Fruit fly (Drosophila melanogaster) whole organism, embryonic: ENCODE data around the gene OtopLc.

Experiments used
- Aef1 ChIP-seq: fragments of 200-800 bp; sonication (Bioruptor generic); IDR thresholded peaks from 3 replicates; pipeline ENCODE4 v1.3.6; 2022; ENCODE audit warnings: missing biosample characterization, missing genetic modification characterization
- BEAF-32 ChIP-seq: fragments of 200-800 bp; sonication (Bioruptor generic); optimal IDR thresholded peaks from 3 replicates; lab custom pipeline; 2017; ENCODE audit warnings: missing biosample characterization, missing genetic modification characterization, mild to moderate bottlenecking, moderate library complexity, missing genetic modification reagents
- CG10147 ChIP-seq: fragments of 200-800 bp; sonication (Bioruptor generic); optimal IDR thresholded peaks from 2 replicates; lab custom pipeline; 2019; ENCODE audit warnings: missing biosample characterization, mild to moderate bottlenecking, missing genetic modification characterization, moderate library complexity
- CG11247 ChIP-seq: fragments of 200-800 bp; sonication (Bioruptor generic); IDR thresholded peaks from 2 replicates; pipeline ENCODE4 v1.3.6; 2022; ENCODE audit warnings: missing biosample characterization, missing genetic modification characterization
- CG12299 ChIP-seq: fragments of 200-800 bp; sonication (Bioruptor generic); optimal IDR thresholded peaks from 2 replicates; lab custom pipeline; 2018; ENCODE audit warnings: missing biosample characterization, mild to moderate bottlenecking, missing genetic modification characterization
- CG1529 ChIP-seq: fragments of 200-800 bp; sonication (Bioruptor generic); optimal IDR thresholded peaks from 3 replicates; lab custom pipeline; 2018; ENCODE audit warnings: missing biosample characterization, missing genetic modification characterization
- CG17568 ChIP-seq: fragments of 200-800 bp; sonication (Bioruptor generic); optimal IDR thresholded peaks from 2 replicates; lab custom pipeline; 2018; ENCODE audit warnings: missing biosample characterization, mild to moderate bottlenecking, missing genetic modification characterization, moderate library complexity
- CG2116 ChIP-seq: fragments of 200-800 bp; sonication (Bioruptor generic); optimal IDR thresholded peaks from 3 replicates; lab custom pipeline; 2018; ENCODE audit warnings: missing biosample characterization, mild to moderate bottlenecking, missing genetic modification characterization
- CG2202 ChIP-seq: fragments of 200-800 bp; sonication (Bioruptor generic); optimal IDR thresholded peaks from 2 replicates; lab custom pipeline; 2018; ENCODE audit warnings: missing biosample characterization, mild to moderate bottlenecking, missing genetic modification characterization
- CG2712 ChIP-seq: fragments of 200-800 bp; optimal IDR thresholded peaks from 3 replicates; lab custom pipeline; 2019; ENCODE audit warnings: missing biosample characterization, mild to moderate bottlenecking, missing genetic modification characterization, moderate library complexity
- CG2889 ChIP-seq: fragments of 200-800 bp; sonication (Bioruptor generic); IDR thresholded peaks from 3 replicates; pipeline ENCODE4 v1.3.6; 2022; ENCODE audit warnings: missing biosample characterization, missing genetic modification characterization
- CG31224 ChIP-seq: fragments of 200-800 bp; sonication (Bioruptor generic); IDR thresholded peaks from 2 replicates; pipeline ENCODE4 v1.3.6; 2022; ENCODE audit warnings: missing biosample characterization, missing genetic modification characterization
- CG34422 ChIP-seq: fragments of 200-800 bp; sonication (Bioruptor generic); IDR thresholded peaks from 3 replicates; pipeline ENCODE4 v1.3.6; 2022; ENCODE audit warnings: missing biosample characterization, missing genetic modification characterization
- CG4328 ChIP-seq: fragments of 200-800 bp; sonication (Bioruptor generic); optimal IDR thresholded peaks from 3 replicates; lab custom pipeline; 2017; ENCODE audit warnings: missing biosample characterization, missing genetic modification reagents, missing genetic modification characterization
- CG4707 ChIP-seq: fragments of 200-800 bp; sonication (Bioruptor generic); optimal IDR thresholded peaks from 2 replicates; lab custom pipeline; 2018; ENCODE audit warnings: missing biosample characterization, mild to moderate bottlenecking, missing genetic modification characterization, moderate library complexity
- CG5180 ChIP-seq: fragments of 200-800 bp; sonication (Bioruptor generic); optimal IDR thresholded peaks from 3 replicates; lab custom pipeline; 2017; ENCODE audit warnings: missing biosample characterization, missing genetic modification characterization, mild to moderate bottlenecking, moderate library complexity, missing genetic modification reagents
- CG6683 ChIP-seq: fragments of 200-800 bp; sonication (Bioruptor generic); optimal IDR thresholded peaks from 2 replicates; lab custom pipeline; 2017; ENCODE audit warnings: missing biosample characterization, mild to moderate bottlenecking, missing genetic modification characterization, missing genetic modification reagents
- CG8290 ChIP-seq, 3 experiments: fragments of 200-800 bp; sonication (Bioruptor generic); optimal IDR thresholded peaks; 2 replicates each; lab custom pipeline; 2016 to 2019; ENCODE audit warnings: missing biosample characterization in 3 of 3, missing genetic modification characterization in 3 of 3, mild to moderate bottlenecking in 2 of 3, moderate library complexity in 1 of 3
- CG9437 ChIP-seq: fragments of 200-800 bp; sonication (Bioruptor generic); optimal IDR thresholded peaks from 2 replicates; lab custom pipeline; 2018; ENCODE audit warnings: missing biosample characterization, mild to moderate bottlenecking, missing genetic modification characterization
- CG9932 ChIP-seq: fragments of 200-800 bp; sonication (Bioruptor generic); IDR thresholded peaks from 2 replicates; pipeline ENCODE4 v1.3.6; 2022; ENCODE audit warnings: missing biosample characterization, missing genetic modification characterization
- D19B ChIP-seq: fragments of 200-800 bp; sonication (Bioruptor generic); optimal IDR thresholded peaks from 2 replicates; lab custom pipeline; 2017; ENCODE audit warnings: missing biosample characterization, mild to moderate bottlenecking, missing genetic modification characterization
- Dad ChIP-seq: fragments of 200-800 bp; sonication (Bioruptor generic); optimal IDR thresholded peaks from 3 replicates; lab custom pipeline; 2016; ENCODE audit warnings: missing biosample characterization, missing genetic modification characterization
- Dip2 ChIP-seq: fragments of 200-800 bp; sonication (Bioruptor generic); IDR thresholded peaks from 2 replicates; pipeline ENCODE4 v1.3.6; 2022; ENCODE audit warnings: missing biosample characterization, missing genetic modification characterization
- Dip3 ChIP-seq: fragments of 200-800 bp; sonication (Bioruptor generic); optimal IDR thresholded peaks from 3 replicates; lab custom pipeline; 2016; ENCODE audit warnings: missing biosample characterization, missing genetic modification characterization
- Eip74EF ChIP-seq, 2 experiments: fragments of 200-800 bp in 1 of 2; fragments of >200 bp in 1 of 2; sonication (Bioruptor generic) in 1 of 2; optimal IDR thresholded peaks; 2 replicates each; lab custom pipeline; 2017 to 2019; ENCODE audit warnings: missing biosample characterization in 2 of 2, missing genetic modification characterization in 2 of 2, mild to moderate bottlenecking in 1 of 2, moderate library complexity in 1 of 2
- Gsc ChIP-seq: fragments of 200-800 bp; sonication (Bioruptor generic); IDR thresholded peaks from 2 replicates; pipeline ENCODE4 v1.3.6; 2022; ENCODE audit warnings: missing biosample characterization, missing genetic modification characterization
- Hey ChIP-seq: fragments of 200-800 bp; sonication (Bioruptor generic); optimal IDR thresholded peaks from 3 replicates; lab custom pipeline; 2018; ENCODE audit warnings: missing biosample characterization, mild to moderate bottlenecking, missing genetic modification characterization
- Lhr ChIP-seq: fragments of 200-800 bp; sonication (Bioruptor generic); optimal IDR thresholded peaks from 3 replicates; lab custom pipeline; 2017; ENCODE audit warnings: mild to moderate bottlenecking, missing biosample characterization, missing genetic modification reagents, missing genetic modification characterization
- Lim3 ChIP-seq: fragments of 200-800 bp; sonication (Bioruptor generic); IDR thresholded peaks from 2 replicates; pipeline ENCODE4 v1.3.6; 2022; ENCODE audit warnings: missing biosample characterization, missing genetic modification characterization
- MESR4 ChIP-seq: fragments of 200-800 bp; sonication (Bioruptor generic); optimal IDR thresholded peaks from 2 replicates; lab custom pipeline; 2018; ENCODE audit warnings: missing biosample characterization, mild to moderate bottlenecking, missing genetic modification characterization, moderate library complexity
- Max ChIP-seq: fragments of 200-800 bp; sonication (Bioruptor generic); optimal IDR thresholded peaks from 2 replicates; lab custom pipeline; 2016; ENCODE audit warnings: missing biosample characterization, mild to moderate bottlenecking, missing genetic modification characterization
- Mes4 ChIP-seq: fragments of 200-800 bp; sonication (Bioruptor generic); optimal IDR thresholded peaks from 2 replicates; lab custom pipeline; 2016; ENCODE audit warnings: missing biosample characterization, missing genetic modification characterization
- NC2α ChIP-seq: fragments of 200-800 bp; sonication (Bioruptor generic); optimal IDR thresholded peaks from 2 replicates; lab custom pipeline; 2016; ENCODE audit warnings: missing biosample characterization, missing genetic modification characterization
- Ravus ChIP-seq: fragments of 200-800 bp; sonication (Bioruptor generic); IDR thresholded peaks from 2 replicates; pipeline ENCODE4 v1.3.6; 2022; ENCODE audit warnings: missing biosample characterization, missing genetic modification characterization
- Tbp ChIP-seq: fragments of >200 bp; optimal IDR thresholded peaks from 2 replicates; lab custom pipeline; 2018; ENCODE audit warnings: missing biosample characterization, missing genetic modification characterization
- bbx ChIP-seq: fragments of 200-800 bp; sonication (Bioruptor generic); IDR thresholded peaks from 2 replicates; pipeline ENCODE4 v1.3.6; 2022; ENCODE audit warnings: missing biosample characterization, missing genetic modification characterization; ENCODE audit not compliant: partially characterized antibody
- cad ChIP-seq: fragments of >200 bp; optimal IDR thresholded peaks from 2 replicates; lab custom pipeline; 2017; ENCODE audit warnings: missing biosample characterization, missing genetic modification characterization
- chif ChIP-seq, 2 experiments: fragments of 200-800 bp; sonication (Bioruptor generic); optimal IDR thresholded peaks; 3 replicates each; lab custom pipeline; 2016; ENCODE audit warnings: missing biosample characterization in 2 of 2, missing genetic modification characterization in 2 of 2
- chinmo ChIP-seq: fragments of 200-800 bp; sonication (Bioruptor generic); IDR thresholded peaks from 4 replicates; pipeline ENCODE4 v1.3.6; 2022; ENCODE audit warnings: missing biosample characterization, missing genetic modification characterization; ENCODE audit not compliant: partially characterized antibody
- corto ChIP-seq: fragments of 200-800 bp; sonication (Bioruptor generic); optimal IDR thresholded peaks from 2 replicates; lab custom pipeline; 2016; ENCODE audit warnings: missing biosample characterization, mild to moderate bottlenecking, missing genetic modification characterization, moderate library complexity
- dati ChIP-seq: fragments of 200-800 bp; sonication (Bioruptor generic); IDR thresholded peaks from 2 replicates; pipeline ENCODE4 v1.3.6; 2022; ENCODE audit warnings: missing biosample characterization, missing genetic modification characterization
- exex ChIP-seq: fragments of 200-800 bp; sonication (Bioruptor generic); optimal IDR thresholded peaks from 4 replicates; lab custom pipeline; 2018; ENCODE audit warnings: missing biosample characterization, mild to moderate bottlenecking, missing genetic modification characterization, moderate library complexity
- eyg ChIP-seq: fragments of 200-800 bp; sonication (Bioruptor generic); optimal IDR thresholded peaks from 3 replicates; lab custom pipeline; 2016; ENCODE audit warnings: missing biosample characterization, missing genetic modification characterization
- jing ChIP-seq: fragments of 200-800 bp; sonication (Bioruptor generic); optimal IDR thresholded peaks from 2 replicates; lab custom pipeline; 2018; ENCODE audit warnings: missing biosample characterization, mild to moderate bottlenecking, missing genetic modification characterization
- nerfin-2 ChIP-seq: fragments of 200-800 bp; sonication (Bioruptor generic); IDR thresholded peaks from 2 replicates; pipeline ENCODE4 v1.3.6; 2022; ENCODE audit warnings: missing biosample characterization, missing genetic modification characterization; ENCODE audit not compliant: partially characterized antibody
- psq ChIP-seq: fragments of 200-800 bp; sonication (Bioruptor generic); optimal IDR thresholded peaks from 2 replicates; lab custom pipeline; 2017; ENCODE audit warnings: missing biosample characterization, missing genetic modification characterization
- rib ChIP-seq: fragments of 200-800 bp; sonication (Bioruptor generic); IDR thresholded peaks from 2 replicates; pipeline ENCODE4 v1.3.6; 2022; ENCODE audit warnings: missing biosample characterization, missing genetic modification characterization
- tin ChIP-seq: fragments of 200-800 bp; sonication (Bioruptor generic); optimal IDR thresholded peaks from 3 replicates; lab custom pipeline; 2016; ENCODE audit warnings: missing biosample characterization, missing genetic modification characterization
- z ChIP-seq: fragments of 200-800 bp; sonication (Bioruptor generic); IDR thresholded peaks from 3 replicates; pipeline ENCODE4 v1.3.6; 2022; ENCODE audit warnings: missing biosample characterization, missing genetic modification characterization

OtopLc gene

dm6 chrX:5648437-5648959 is 14.2 kb downstream of the OtopLc start, which contains the start of gene OtopLa (continued):
- no peak for TF ChIP-seq BEAF-32 (GFP tag; lab: Kevin White, UChicago)
- peak; percentile 84 for TF ChIP-seq tin
- peak; percentile 68 for TF ChIP-seq CG5180 (GFP tag; lab: Kevin White, UChicago)
- no peak for TF ChIP-seq Dip2
- TF ChIP-seq jing (GFP tag; lab: Kevin White, UChicago) = peak; percentile 52
- 0 out of 3 replicates have a peak, but pooled peaks have one; percentile 18 for TF ChIP-seq z (GFP tag; lab: Robert Waterston, UW)
- peak; percentile 68; the same call in 2 of the 3 replicates for TF ChIP-seq CG2889 (GFP tag; lab: Robert Waterston, UW)
- no peak for TF ChIP-seq Tbp (GFP tag; lab: Kevin White, UChicago)
- TF ChIP-seq CG10147 = peak; percentile 84
- TF ChIP-seq exex (tag; lab: Kevin White, UChicago) = peak; percentile 18
- TF ChIP-seq CG4707 (GFP tag; lab: Kevin White, UChicago) = peak; percentile 74
- peak; percentile 58; the same call in 1 of the 2 replicates for TF ChIP-seq CG31224 (GFP tag; lab: Robert Waterston, UW)
- TF ChIP-seq CG17568 (GFP tag; lab: Kevin White, UChicago) = peak; percentile 66
- 0 out of 4 replicates have a peak, but pooled peaks have one; percentile 9 for TF ChIP-seq chinmo (GFP tag; lab: Robert Waterston, UW)
- TF ChIP-seq NC2α (GFP tag; lab: Kevin White, UChicago) = peak; percentile 44
- TF ChIP-seq CG34422 (GFP tag; lab: Robert Waterston, UW) = peak; percentile 88
- peak; percentile 83 to 88 for TF ChIP-seq chif (GFP tag; optimal IDR thresholded peaks at IDR 0.05; lab: Kevin White, UChicago)
- peak; percentile 66 for TF ChIP-seq CG8290 (GFP tag; optimal IDR thresholded peaks at IDR 0.05; lab: Kevin White, UChicago)
- TF ChIP-seq CG8290 (tag; optimal IDR thresholded peaks at IDR 0.05; lab: Kevin White, UChicago) = peak in 1 of 2 experiments; percentile 70
- peak; percentile 26 for TF ChIP-seq CG4328 (GFP tag; lab: Kevin White, UChicago)
- 0 out of 2 replicates have a peak, but pooled peaks have one; percentile 52 for TF ChIP-seq rib (GFP tag; lab: Robert Waterston, UW)
- peak; percentile 78 for TF ChIP-seq CG11247
- peak; percentile 60 for TF ChIP-seq Gsc
- TF ChIP-seq corto = peak; percentile 4
- peak; percentile 62 for TF ChIP-seq Max (GFP tag; lab: Kevin White, UChicago)
- TF ChIP-seq MESR4 (GFP tag; lab: Kevin White, UChicago) = peak; percentile 15
- peak; percentile 66 for TF ChIP-seq CG9932 (GFP tag; lab: Robert Waterston, UW)
- TF ChIP-seq CG2202 (tag; lab: Kevin White, UChicago) = peak; percentile 77
- peak; percentile 55 for TF ChIP-seq D19B
- no peak for TF ChIP-seq Hey (tag; lab: Kevin White, UChicago)
- TF ChIP-seq eyg (GFP tag; lab: Kevin White, UChicago) = peak; percentile 78
- TF ChIP-seq CG1529 (GFP tag; lab: Kevin White, UChicago) = peak; percentile 78
- peak; percentile 72 for TF ChIP-seq CG6683 (GFP tag; lab: Kevin White, UChicago)
- TF ChIP-seq Lim3 (GFP tag; lab: Robert Waterston, UW) = peak; percentile 57
- TF ChIP-seq Ravus (GFP tag; lab: Robert Waterston, UW) = peak; percentile 61
- peak; percentile 84 for TF ChIP-seq CG2712 (tag; lab: Kevin White, UChicago)
- peak; percentile 35 for TF ChIP-seq Dip3 (GFP tag; lab: Kevin White, UChicago)
- TF ChIP-seq bbx (GFP tag; lab: Robert Waterston, UW) = no peak
- TF ChIP-seq CG2116 = peak; percentile 27
- peak; percentile 75 for TF ChIP-seq Aef1
- peak in 1 of 2 experiments; percentile 80 for TF ChIP-seq Eip74EF (GFP tag; optimal IDR thresholded peaks at IDR 0.05; lab: Kevin White, UChicago)
- TF ChIP-seq Mes4 (GFP tag; lab: Kevin White, UChicago) = peak; percentile 72
- TF ChIP-seq nerfin-2 (GFP tag; lab: Robert Waterston, UW) = no peak
- TF ChIP-seq CG12299 (tag; lab: Kevin White, UChicago) = peak; percentile 71
- TF ChIP-seq dati (GFP tag; lab: Robert Waterston, UW) = peak; percentile 52
- peak; percentile 54 for TF ChIP-seq Lhr (GFP tag; lab: Kevin White, UChicago)
- TF ChIP-seq Dad (GFP tag; lab: Kevin White, UChicago) = peak; percentile 84
- no peak for TF ChIP-seq cad (GFP tag; lab: Kevin White, UChicago)
- peak; percentile 68 for TF ChIP-seq psq (GFP tag; lab: Kevin White, UChicago)
- peak; percentile 73 for TF ChIP-seq CG9437 (GFP tag; lab: Kevin White, UChicago)
